Worm (Caenorhabditis elegans): ENCODE measurements around the gene srv-19.

The srv-19 gene

ce11 chrIV:5879853-5880252 lies 6.1 kb upstream of the srv-19 start, which contains the start of gene srv-22:
Gene srv-22 (minus strand): TSS chrIV:5879953.
- TF ChIP-seq lsy-2 (tag; optimal IDR thresholded peaks at IDR 0.05) = no peak
- TF ChIP-seq nhr-2 (tag; optimal IDR thresholded peaks at IDR 0.05) = no peak
- no peak for TF ChIP-seq nhr-28 (tag; optimal IDR thresholded peaks at IDR 0.05)
- no peak for TF ChIP-seq tbx-8 (GFP tag; optimal IDR thresholded peaks at IDR 0.05)
- TF ChIP-seq sptf-1 (tag; optimal IDR thresholded peaks at IDR 0.05) = no peak
- TF ChIP-seq unc-39 (tag; optimal IDR thresholded peaks at IDR 0.05) = no peak
- no peak for TF ChIP-seq mab-5 (tag; optimal IDR thresholded peaks at IDR 0.05)
- no peak for TF ChIP-seq nhr-76 (tag; optimal IDR thresholded peaks at IDR 0.05)
- TF ChIP-seq mep-1 (tag; optimal IDR thresholded peaks at IDR 0.05) = no peak
- TF ChIP-seq cnd-1 (tag; optimal IDR thresholded peaks at IDR 0.05) = no peak
- TF ChIP-seq unc-120 (tag; optimal IDR thresholded peaks at IDR 0.05; ENCODE audit: poor library complexity, severe bottlenecking) = no peak
- no peak for TF ChIP-seq ztf-11 (tag; optimal IDR thresholded peaks at IDR 0.05)
- no peak for TF ChIP-seq ceh-39 (tag; optimal IDR thresholded peaks at IDR 0.05)
- no peak for TF ChIP-seq blmp-1 (tag; optimal IDR thresholded peaks at IDR 0.05)
- no peak for TF ChIP-seq hlh-1 (tag; optimal IDR thresholded peaks at IDR 0.05)
- no peak for TF ChIP-seq mls-2 (tag; optimal IDR thresholded peaks at IDR 0.05)
- no peak for TF ChIP-seq nhr-12 (tag; optimal IDR thresholded peaks at IDR 0.05)
- no peak for TF ChIP-seq nhr-237 (tag; optimal IDR thresholded peaks at IDR 0.05)

ce11 chrIV:5877246-5877645 lies 3.5 kb upstream of the srv-19 start, which contains the start of gene srv-21:
Gene srv-21 (minus strand): TSS chrIV:5877346.
- TF ChIP-seq ceh-83 (GFP tag; optimal IDR thresholded peaks at IDR 0.05) (no peak), blmp-1 (tag; optimal IDR thresholded peaks at IDR 0.05) (no peak), cnd-1 (tag; optimal IDR thresholded peaks at IDR 0.05) (no peak), lin-13 (tag; optimal IDR thresholded peaks at IDR 0.05) (no peak), ces-1 (GFP tag; optimal IDR thresholded peaks at IDR 0.05) (no peak), snpc-4 (tag; optimal IDR thresholded peaks at IDR 0.05) (no peak), nhr-237 (tag; optimal IDR thresholded peaks at IDR 0.05) (no peak), elt-1 (tag; optimal IDR thresholded peaks at IDR 0.05; ENCODE audit: borderline replicate concordance, insufficient read depth) (no peak), bed-3 (GFP tag; optimal IDR thresholded peaks at IDR 0.05) (no peak), ceh-39 (tag; optimal IDR thresholded peaks at IDR 0.05) (no peak), drap-1 (GFP tag; optimal IDR thresholded peaks at IDR 0.05) (no peak), ham-2 (GFP tag; optimal IDR thresholded peaks at IDR 0.05) (no peak)

- TF ChIP-seq mep-1 (tag; optimal IDR thresholded peaks at IDR 0.05) (no peak), sem-2 (GFP tag; optimal IDR thresholded peaks at IDR 0.05) (no peak), unc-120 (tag; optimal IDR thresholded peaks at IDR 0.05; ENCODE audit: poor library complexity, severe bottlenecking) (no peak), bed-3 (GFP tag; optimal IDR thresholded peaks at IDR 0.05) (no peak), mab-5 (tag; optimal IDR thresholded peaks at IDR 0.05) (no peak), hlh-1 (tag; optimal IDR thresholded peaks at IDR 0.05) (no peak), mls-2 (tag; optimal IDR thresholded peaks at IDR 0.05) (no peak), tbx-8 (GFP tag; optimal IDR thresholded peaks at IDR 0.05) (no peak), blmp-1 (tag; optimal IDR thresholded peaks at IDR 0.05) (no peak), pha-4 (tag; optimal IDR thresholded peaks at IDR 0.05) (no peak), flh-1 (GFP tag; optimal IDR thresholded peaks at IDR 0.05) (no peak), lin-13 (tag; optimal IDR thresholded peaks at IDR 0.05) (no peak), lsy-2 (tag; optimal IDR thresholded peaks at IDR 0.05) (no peak), nhr-2 (tag; optimal IDR thresholded peaks at IDR 0.05) (no peak), unc-39 (tag; optimal IDR thresholded peaks at IDR 0.05) (no peak), zip-8 (tag; optimal IDR thresholded peaks at IDR 0.05) (no peak), ceh-83 (GFP tag; optimal IDR thresholded peaks at IDR 0.05) (no peak), M03D4.4 (tag; optimal IDR thresholded peaks at IDR 0.05) (no peak)
Observed at ce11 chrIV:5870072-5870471, 3.7 kb downstream of the srv-19 start, which contains the start of gene srv-17. Gene srv-17 (minus strand): TSS chrIV:5870172.

ce11 chrIV:5869354-5869753 lies 4.4 kb downstream of the srv-19 start:
- TF ChIP-seq ceh-39 (tag; optimal IDR thresholded peaks at IDR 0.05) (no peak), flh-1 (GFP tag; optimal IDR thresholded peaks at IDR 0.05) (no peak), ceh-43 (GFP tag; optimal IDR thresholded peaks at IDR 0.05) (no peak), M03D4.4 (tag; optimal IDR thresholded peaks at IDR 0.05) (no peak), tbx-8 (GFP tag; optimal IDR thresholded peaks at IDR 0.05) (no peak), ham-2 (GFP tag; optimal IDR thresholded peaks at IDR 0.05) (no peak), lin-32 (GFP tag; optimal IDR thresholded peaks at IDR 0.05) (no peak), unc-62 (GFP tag; optimal IDR thresholded peaks at IDR 0.05) (no peak), mep-1 (tag; optimal IDR thresholded peaks at IDR 0.05) (no peak), hlh-1 (tag; optimal IDR thresholded peaks at IDR 0.05) (no peak), lsy-2 (tag; optimal IDR thresholded peaks at IDR 0.05) (no peak), snpc-4 (tag; optimal IDR thresholded peaks at IDR 0.05) (no peak), ztf-11 (tag; optimal IDR thresholded peaks at IDR 0.05) (no peak), nhr-28 (tag; optimal IDR thresholded peaks at IDR 0.05) (no peak)
